Worm (Caenorhabditis elegans) whole organism, midembryonic: ENCODE results near the gene rps-13.

Experiments
- med-1 ChIP-seq: sonication (generic microtip); optimal IDR thresholded peaks from 2 replicates; lab custom pipeline; 2017; ENCODE audit warnings: missing genetic modification characterization, mild to moderate bottlenecking, missing compliant biosample characterization, antibody characterized with exemption, missing genetic modification reagents; ENCODE audit not compliant: insufficient read depth
- ref-1 ChIP-seq: fragments of 200-800 bp; sonication (Bioruptor generic); conservative IDR thresholded peaks from 2 replicates; pipeline ENCODE4 v1.3.6; 2022; ENCODE audit warnings: missing genetic modification reagents, missing genetic modification characterization, missing compliant biosample characterization
- ztf-23 ChIP-seq: fragments of 200-800 bp; sonication (Bioruptor generic); IDR thresholded peaks from 2 replicates; pipeline ENCODE4 v1.3.6; 2022; ENCODE audit warnings: missing genetic modification reagents, missing genetic modification characterization, missing compliant biosample characterization
- ztf-29 ChIP-seq: fragments of 200-800 bp; sonication (Bioruptor generic); IDR thresholded peaks from 2 replicates; pipeline ENCODE4 v1.3.6; 2022; ENCODE audit warnings: missing genetic modification reagents, missing genetic modification characterization, missing compliant biosample characterization

ce11 chrIII:6359171-6359854, 15.5 kb downstream of the rps-13 start:
- TF ChIP-seq ref-1 (no peak), ztf-23 (GFP tag; lab: Robert Waterston, UW) (no peak), med-1 (GFP tag; lab: Kevin White, UChicago) (no peak), ztf-29 (GFP tag; lab: Robert Waterston, UW) (no peak)
